Worm (Caenorhabditis elegans) whole organism, late embryonic: ENCODE data around the gene kvs-3.
A peak's percentile ranks its signal among the peaks of the same experiment; 100 is the strongest.

Source experiments
- K02D7.2 ChIP-seq: sonication (generic microtip); optimal IDR thresholded peaks from 2 replicates; lab custom pipeline; 2017; ENCODE audit warnings: mild to moderate bottlenecking, missing genetic modification characterization, missing compliant biosample characterization
- ama-1 ChIP-seq: fragments of 150-350 bp; optimal IDR thresholded peaks from 2 replicates; lab custom pipeline; 2014
- ceh-2 ChIP-seq: sonication (generic microtip); optimal IDR thresholded peaks from 2 replicates; lab custom pipeline; 2016; ENCODE audit warnings: missing genotype, missing genetic modification characterization, missing compliant biosample characterization
- ceh-22 ChIP-seq: sonication (generic microtip); optimal IDR thresholded peaks from 2 replicates; lab custom pipeline; 2017; ENCODE audit warnings: missing biosample characterization, missing genetic modification characterization
- ceh-24 ChIP-seq: sonication (generic microtip); optimal IDR thresholded peaks from 2 replicates; lab custom pipeline; 2016; ENCODE audit warnings: mild to moderate bottlenecking, missing genetic modification characterization, missing compliant biosample characterization
- ceh-30 ChIP-seq: fragments of 150-350 bp; optimal IDR thresholded peaks from 2 replicates; lab custom pipeline; 2014; ENCODE audit warnings: missing biosample characterization, missing genetic modification characterization
- ceh-31 ChIP-seq: sonication (generic microtip); optimal IDR thresholded peaks from 2 replicates; lab custom pipeline; 2016; ENCODE audit warnings: missing genetic modification characterization, missing compliant biosample characterization
- ceh-34 ChIP-seq: sonication (generic microtip); optimal IDR thresholded peaks from 2 replicates; lab custom pipeline; 2016; ENCODE audit warnings: mild to moderate bottlenecking, missing genetic modification characterization, missing compliant biosample characterization
- ceh-45 ChIP-seq: fragments of 200-800 bp; sonication (Bioruptor generic); IDR thresholded peaks from 2 replicates; pipeline ENCODE4 v1.3.6; 2022; ENCODE audit warnings: missing genetic modification reagents, missing genetic modification characterization, missing compliant biosample characterization
- ceh-9 ChIP-seq: sonication (generic microtip); optimal IDR thresholded peaks from 2 replicates; lab custom pipeline; 2016; ENCODE audit warnings: mild to moderate bottlenecking, missing genetic modification characterization, inconsistent platforms, missing compliant biosample characterization
- dve-1 ChIP-seq: sonication (generic microtip); optimal IDR thresholded peaks from 2 replicates; lab custom pipeline; 2017; ENCODE audit warnings: antibody characterized with exemption, mild to moderate bottlenecking, missing genetic modification characterization, missing compliant biosample characterization
- elt-2 ChIP-seq: sonication (generic microtip); optimal IDR thresholded peaks from 2 replicates; lab custom pipeline; 2016; ENCODE audit warnings: missing genetic modification reagents, missing genetic modification characterization, missing compliant biosample characterization
- elt-4 ChIP-seq: sonication (generic microtip); optimal IDR thresholded peaks from 2 replicates; lab custom pipeline; 2016; ENCODE audit warnings: missing genetic modification characterization, missing compliant biosample characterization
- fkh-10 ChIP-seq: fragments of 150-350 bp; optimal IDR thresholded peaks from 2 replicates; lab custom pipeline; 2014; ENCODE audit warnings: missing biosample characterization, missing genetic modification reagents, missing genetic modification characterization
- fkh-6 ChIP-seq: sonication (generic microtip); optimal IDR thresholded peaks from 2 replicates; lab custom pipeline; 2016; ENCODE audit warnings: missing genetic modification characterization, missing compliant biosample characterization
- gmeb-2 ChIP-seq: sonication (generic microtip); optimal IDR thresholded peaks from 2 replicates; lab custom pipeline; 2016; ENCODE audit warnings: missing genetic modification characterization, inconsistent platforms, missing compliant biosample characterization
- hlh-13 ChIP-seq: fragments of 200-800 bp; sonication (Bioruptor generic); optimal IDR thresholded peaks from 2 replicates; lab custom pipeline; 2018; ENCODE audit warnings: mild to moderate bottlenecking, missing genetic modification characterization, missing compliant biosample characterization
- hlh-30 ChIP-seq: sonication (generic microtip); optimal IDR thresholded peaks from 2 replicates; lab custom pipeline; 2017; ENCODE audit warnings: antibody characterized with exemption, missing genetic modification characterization, missing compliant biosample characterization; ENCODE audit not compliant: insufficient read depth
- hlh-6 ChIP-seq: sonication (generic microtip); optimal IDR thresholded peaks from 2 replicates; lab custom pipeline; 2016; ENCODE audit warnings: missing genotype, missing genetic modification characterization, missing compliant biosample characterization
- mec-3 ChIP-seq: sonication (generic microtip); optimal IDR thresholded peaks from 2 replicates; lab custom pipeline; 2016; ENCODE audit warnings: borderline replicate concordance, missing genetic modification characterization, missing compliant biosample characterization
- nfya-1 ChIP-seq: sonication (generic microtip); optimal IDR thresholded peaks from 2 replicates; lab custom pipeline; 2017; ENCODE audit warnings: missing genetic modification characterization, mild to moderate bottlenecking, missing compliant biosample characterization, antibody characterized with exemption, moderate library complexity
- npax-4 ChIP-seq: sonication (generic microtip); optimal IDR thresholded peaks from 2 replicates; lab custom pipeline; 2016; ENCODE audit warnings: missing genetic modification characterization, missing compliant biosample characterization
- pag-3 ChIP-seq: sonication (generic microtip); optimal IDR thresholded peaks from 2 replicates; lab custom pipeline; 2016; ENCODE audit warnings: missing compliant biosample characterization, missing genetic modification characterization, borderline replicate concordance
- pqm-1 ChIP-seq: sonication (generic microtip); optimal IDR thresholded peaks from 2 replicates; lab custom pipeline; 2016; ENCODE audit warnings: missing genetic modification characterization, missing compliant biosample characterization
- sdc-2 ChIP-seq: sonication (generic microtip); optimal IDR thresholded peaks from 2 replicates; lab custom pipeline; 2016; ENCODE audit warnings: missing genotype, missing genetic modification characterization, missing compliant biosample characterization
- sox-4 ChIP-seq: sonication (generic microtip); optimal IDR thresholded peaks from 2 replicates; lab custom pipeline; 2017; ENCODE audit warnings: mild to moderate bottlenecking, missing genetic modification characterization, inconsistent platforms, missing compliant biosample characterization
- tbx-7 ChIP-seq: sonication (generic microtip); optimal IDR thresholded peaks from 2 replicates; lab custom pipeline; 2016; ENCODE audit warnings: missing genotype, missing genetic modification characterization, missing compliant biosample characterization
- unc-3 ChIP-seq, 2 experiments: fragments of 200-800 bp in 1 of 2; sonication (Bioruptor generic) in 1 of 2; sonication (generic microtip) in 1 of 2; conservative IDR thresholded peaks in 1 of 2; optimal IDR thresholded peaks in 1 of 2; 2 replicates each; pipeline versions ENCODE4 v1.3.6 to Lab custom; 2016 to 2022; ENCODE audit warnings: missing compliant biosample characterization in 2 of 2, missing genetic modification characterization in 2 of 2, missing genetic modification reagents in 1 of 2
- unc-86 ChIP-seq: sonication (generic microtip); optimal IDR thresholded peaks from 2 replicates; lab custom pipeline; 2016; ENCODE audit warnings: missing genetic modification characterization, missing compliant biosample characterization
- ztf-16 ChIP-seq: sonication (generic microtip); optimal IDR thresholded peaks from 2 replicates; lab custom pipeline; 2017; ENCODE audit warnings: missing genetic modification characterization, missing compliant biosample characterization

Gene kvs-3

DNA sequence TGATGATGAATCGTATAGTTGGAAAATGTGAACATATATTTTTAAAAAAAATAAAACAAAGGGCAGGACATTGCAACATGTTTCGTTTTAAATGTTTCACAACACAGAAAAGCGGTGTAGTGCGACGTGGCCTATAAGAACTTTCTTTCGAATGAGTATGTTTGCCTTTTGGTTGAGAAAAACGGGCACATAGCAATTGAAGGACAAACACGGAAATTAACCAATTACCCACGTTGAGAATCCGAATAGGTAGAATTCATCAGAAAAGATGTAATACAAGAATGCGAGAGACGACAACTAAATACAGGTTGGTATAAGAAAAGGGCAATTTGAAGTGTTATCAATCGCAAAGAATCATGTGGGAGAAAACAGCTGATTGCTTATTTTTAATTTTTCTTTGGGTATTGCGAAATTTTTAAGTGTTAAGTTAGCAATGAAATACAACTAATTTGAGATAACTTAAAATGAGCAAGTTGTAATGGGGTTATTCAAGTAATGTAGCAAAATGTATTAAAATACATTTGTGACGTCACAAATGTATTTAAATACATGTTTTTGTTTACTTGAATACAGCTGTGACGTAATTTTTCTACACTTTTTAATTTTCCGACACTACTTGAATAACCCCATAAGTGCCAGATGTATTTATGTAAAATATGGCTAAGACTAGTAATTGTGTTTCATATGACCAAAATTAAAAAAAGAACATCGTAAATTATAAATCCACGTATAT, 15.4 kb downstream of the kvs-3 start, which contains the start of gene acl-14:
Gene acl-14 (minus strand): TSS at position 316 of the 733 bp plus-strand sequence.
- no peak for TF ChIP-seq ceh-31 (tag; lab: Kevin White, UChicago)
- no peak for TF ChIP-seq ceh-2 (tag; lab: Kevin White, UChicago)
- TF ChIP-seq elt-2 (tag; lab: Kevin White, UChicago) = no peak
- no peak for TF ChIP-seq tbx-7 (tag; lab: Kevin White, UChicago)

ce11 chrV:9334216-9334615, 16.1 kb downstream of the kvs-3 start, which contains the start of gene ucp-4:
Gene ucp-4, plus strand, starts transcription at chrV:9334298.
- TF ChIP-seq hlh-13 (GFP tag; lab: Kevin White, UChicago) (no peak), ceh-22 (no peak), ceh-45 (no peak), hlh-6 (tag; lab: Kevin White, UChicago) (no peak), fkh-10 (GFP tag; lab: Kevin White, UChicago) (no peak), unc-86 (tag; lab: Kevin White, UChicago) (no peak), fkh-6 (tag; lab: Kevin White, UChicago) (no peak), pqm-1 (tag; lab: Kevin White, UChicago) (no peak), gmeb-2 (tag; lab: Kevin White, UChicago) (no peak)

DNA sequence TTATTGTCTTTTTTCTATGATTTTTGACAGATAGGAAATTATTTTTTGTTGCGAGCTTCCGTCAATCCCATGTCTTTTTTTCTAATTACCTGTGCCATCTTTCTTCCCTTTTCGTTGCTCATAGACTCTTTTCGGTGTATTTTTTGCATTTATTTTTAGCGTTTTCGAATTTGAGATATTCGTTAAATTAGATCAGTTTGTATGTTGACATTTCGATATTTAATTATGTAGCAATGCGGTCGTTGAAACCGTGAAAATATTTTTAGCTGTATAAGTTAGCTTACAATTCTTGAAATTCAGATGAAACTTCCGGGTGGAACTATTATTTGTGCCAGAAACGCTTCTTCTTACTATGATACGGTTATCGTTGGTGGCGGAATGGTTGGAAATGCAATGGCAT, 18.4 kb downstream of the kvs-3 start, which contains the start of gene coq-6:
Gene coq-6 (plus strand): TSS at position 301 of the 400 bp plus-strand sequence.
- TF ChIP-seq fkh-6 (tag; lab: Kevin White, UChicago) = no peak
- no peak for TF ChIP-seq ceh-34 (tag; lab: Kevin White, UChicago)
- no peak for TF ChIP-seq ceh-24 (tag; lab: Kevin White, UChicago)
- TF ChIP-seq nfya-1 (tag; lab: Kevin White, UChicago) = no peak
- TF ChIP-seq hlh-30 = no peak
- TF ChIP-seq elt-4 (tag; lab: Kevin White, UChicago) = no peak

DNA sequence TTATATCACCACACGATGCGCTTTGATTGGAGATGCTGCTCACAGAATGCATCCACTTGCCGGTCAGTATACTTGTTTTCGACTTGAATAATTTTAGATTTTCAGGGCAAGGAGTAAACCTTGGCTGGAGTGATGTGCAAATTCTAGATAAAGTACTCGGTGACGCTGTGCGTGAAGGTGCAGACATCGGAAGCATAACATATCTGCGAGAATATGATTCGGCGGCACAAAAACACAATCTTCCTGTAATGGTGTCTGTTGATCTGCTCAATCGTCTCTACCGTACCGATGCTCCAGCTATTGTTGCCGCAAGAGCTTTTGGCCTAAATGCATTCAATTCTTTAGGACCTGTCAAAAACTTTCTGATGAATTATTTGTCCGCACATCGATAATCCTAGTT, 20.3 kb downstream of the kvs-3 start:
- TF ChIP-seq ceh-9 (tag; lab: Kevin White, UChicago) (no peak), ama-1 (lab: Kevin White, UChicago) (peak; percentile 83), pqm-1 (tag; lab: Kevin White, UChicago) (no peak), sox-4 (tag; lab: Kevin White, UChicago) (no peak)
- TF ChIP-seq, all 69 proteins: peak for 1

ce11 chrV:9340318-9340717, 22.2 kb downstream of the kvs-3 start:
- 0 out of 2 replicates have a peak, but pooled peaks have one; percentile 28 for TF ChIP-seq unc-3 (GFP tag; conservative IDR thresholded peaks at IDR 0.05; lab: Robert Waterston, UW)
- no peak for TF ChIP-seq unc-3 (tag; optimal IDR thresholded peaks at IDR 0.05; lab: Kevin White, UChicago)
- no peak for TF ChIP-seq tbx-7 (tag; lab: Kevin White, UChicago)
- peak; percentile 32 for TF ChIP-seq ama-1 (lab: Kevin White, UChicago)

DNA sequence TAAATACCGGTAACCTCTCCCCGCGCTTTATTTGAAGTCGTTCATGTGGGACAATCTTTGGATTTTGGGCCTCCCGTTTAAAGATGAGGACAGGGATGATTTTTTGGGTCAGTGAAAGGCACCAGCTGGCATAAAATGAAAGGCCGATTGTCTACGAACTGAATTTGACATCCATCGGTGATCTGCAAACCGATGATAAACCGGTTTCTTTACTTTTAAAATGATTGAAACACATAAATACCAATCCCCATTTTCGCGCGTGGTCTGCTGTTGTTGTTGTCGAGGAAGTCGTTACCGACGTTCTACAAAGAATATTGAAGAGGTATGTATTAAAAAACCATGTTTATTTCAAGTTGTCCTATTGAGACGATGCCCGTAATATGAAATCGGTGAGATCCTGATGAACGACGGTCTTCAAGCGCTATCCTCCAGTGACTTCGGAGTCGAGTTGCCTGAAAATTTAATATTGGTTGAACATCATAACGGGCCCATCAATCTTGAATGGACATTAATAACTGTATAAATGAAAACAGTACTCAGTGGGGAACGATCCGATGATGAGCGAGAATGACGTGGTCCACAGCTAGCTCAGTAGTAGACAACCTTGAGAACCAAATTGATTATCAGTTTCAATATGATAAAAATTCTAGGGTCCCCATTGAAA, 25.0 kb downstream of the kvs-3 start:
- TF ChIP-seq sox-4 (tag; lab: Kevin White, UChicago) = no peak
- TF ChIP-seq sdc-2 = no peak
- TF ChIP-seq pag-3 (tag; lab: Kevin White, UChicago) = no peak
- no peak for TF ChIP-seq gmeb-2 (tag; lab: Kevin White, UChicago)
- no peak for TF ChIP-seq ztf-16 (tag; lab: Kevin White, UChicago)
- no peak for TF ChIP-seq dve-1 (tag; lab: Kevin White, UChicago)
- no peak for TF ChIP-seq npax-4
- TF ChIP-seq K02D7.2 (tag; lab: Kevin White, UChicago) = no peak
- no peak for TF ChIP-seq ceh-30 (tag; lab: Kevin White, UChicago)
- no peak for TF ChIP-seq ama-1 (lab: Kevin White, UChicago)
- TF ChIP-seq hlh-30 = no peak
- TF ChIP-seq fkh-6 (tag; lab: Kevin White, UChicago) = no peak
- no peak for TF ChIP-seq elt-4 (tag; lab: Kevin White, UChicago)
- no peak for TF ChIP-seq mec-3 (tag; lab: Kevin White, UChicago)
- no peak for TF ChIP-seq tbx-7 (tag; lab: Kevin White, UChicago)
